Worm (Caenorhabditis elegans): ENCODE data around the gene nhr-249.

nhr-249 gene

DNA sequence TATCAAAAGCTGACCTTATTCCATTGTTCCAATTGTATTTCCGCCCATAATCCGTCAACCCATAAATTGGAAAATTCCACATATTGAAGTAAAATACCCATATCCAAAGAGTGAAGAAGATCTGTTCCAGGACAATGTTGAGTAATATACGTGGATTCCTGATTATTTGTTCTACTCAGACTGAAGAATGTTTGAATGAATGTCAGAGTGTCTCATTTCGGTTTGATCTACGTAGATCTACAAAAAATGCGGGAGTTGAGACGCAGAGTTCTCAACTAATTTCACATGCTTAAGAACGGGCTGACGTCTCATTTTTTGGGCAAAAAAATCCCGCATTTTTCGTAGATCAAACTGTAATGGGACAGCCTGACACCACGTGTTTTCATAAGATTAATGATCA lies at the start of gene nhr-249:
Gene nhr-249 (minus strand): TSS at position 101 of the 400 bp plus-strand sequence.
- TF ChIP-seq C06A6.2 (GFP tag; conservative IDR thresholded peaks at IDR 0.05) = no peak
- TF ChIP-seq efl-1 (GFP tag; optimal IDR thresholded peaks at IDR 0.05) = peak; percentile 22
- no peak for TF ChIP-seq ceh-79 (tag; optimal IDR thresholded peaks at IDR 0.05)

DNA sequence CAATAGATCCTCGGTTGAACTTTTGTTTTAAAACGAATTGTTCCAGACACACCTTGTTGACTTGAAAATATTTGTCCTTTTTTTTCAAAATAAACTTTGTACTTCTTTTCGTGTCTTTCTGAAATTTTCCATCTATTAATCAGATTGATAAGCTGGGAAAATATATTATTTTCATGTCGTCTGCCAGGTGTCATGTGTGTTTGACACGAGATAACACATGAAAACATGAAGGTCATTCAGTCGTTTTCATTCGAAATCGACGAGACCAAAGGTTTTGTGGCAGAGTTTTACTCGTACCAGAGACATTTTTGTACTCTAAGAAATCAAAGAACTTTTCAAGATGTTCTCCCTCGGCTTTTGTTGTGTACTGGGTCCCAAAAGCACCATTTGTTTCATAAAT lies 48.3 kb upstream of the nhr-249 start:
- no peak for TF ChIP-seq ztf-6 (GFP tag; IDR thresholded peaks at IDR 0.05)
- no peak for TF ChIP-seq chd-7 (tag; optimal IDR thresholded peaks at IDR 0.05)
- TF ChIP-seq nhr-80 (tag; optimal IDR thresholded peaks at IDR 0.05) = peak; percentile 78
- TF ChIP-seq ZK185.1 (tag; optimal IDR thresholded peaks at IDR 0.05; ENCODE audit: poor library complexity, severe bottlenecking) = no peak
- TF ChIP-seq aptf-3 (GFP tag; IDR thresholded peaks at IDR 0.05) = no peak
- no peak for TF ChIP-seq snpc-4 (GFP tag; optimal IDR thresholded peaks at IDR 0.05)
- peak in 1 of 4 experiments; percentile 4 for TF ChIP-seq snpc-4 (tag; optimal IDR thresholded peaks at IDR 0.05)
- no peak for TF ChIP-seq ceh-58 (GFP tag; IDR thresholded peaks at IDR 0.05)
- TF ChIP-seq snpc-1.3 (tag; optimal IDR thresholded peaks at IDR 0.05; ENCODE audit: insufficient read depth) = no peak
- TF ChIP-seq F52B5.7 (tag; optimal IDR thresholded peaks at IDR 0.05) = no peak
- no peak for TF ChIP-seq ztf-22 (GFP tag; optimal IDR thresholded peaks at IDR 0.05)
- TF ChIP-seq egrh-3 (GFP tag; IDR thresholded peaks at IDR 0.05) = no peak
- TF ChIP-seq mel-28 (tag; optimal IDR thresholded peaks at IDR 0.05; ENCODE audit: borderline replicate concordance) = no peak
- TF ChIP-seq lir-1 (GFP tag; conservative IDR thresholded peaks at IDR 0.05) = no peak
- TF ChIP-seq unc-130 (GFP tag; optimal IDR thresholded peaks at IDR 0.05) = no peak
- peak; percentile 9 for TF ChIP-seq atf-7 (tag; optimal IDR thresholded peaks at IDR 0.05)
- TF ChIP-seq tbp1 (GFP tag; optimal IDR thresholded peaks at IDR 0.05) = peak; percentile 5
- 0 out of 2 replicates have a peak, but pooled peaks have one; percentile 15 for TF ChIP-seq cebp-1 (GFP tag; IDR thresholded peaks at IDR 0.05)
- peak; percentile 50 for TF ChIP-seq cebp-1 (tag; optimal IDR thresholded peaks at IDR 0.05)
- TF ChIP-seq pbrm-1 (GFP tag; IDR thresholded peaks at IDR 0.05) = no peak
- TF ChIP-seq B0336.3 (GFP tag; IDR thresholded peaks at IDR 0.05) = no peak
- peak; percentile 42 for TF ChIP-seq pha-4 (tag; optimal IDR thresholded peaks at IDR 0.05)
- peak; percentile 19 for TF ChIP-seq ztf-26 (tag; optimal IDR thresholded peaks at IDR 0.05)
- TF ChIP-seq F57C9.4 (tag; optimal IDR thresholded peaks at IDR 0.05) = no peak
- TF ChIP-seq B0019.2 (GFP tag; conservative IDR thresholded peaks at IDR 0.05) = no peak
- no peak for TF ChIP-seq egl-44 (GFP tag; IDR thresholded peaks at IDR 0.05)
- no peak for TF ChIP-seq attf-3 (GFP tag; conservative IDR thresholded peaks at IDR 0.05)
- no peak for TF ChIP-seq efl-1 (GFP tag; optimal IDR thresholded peaks at IDR 0.05)
- TF ChIP-seq attf-5 (GFP tag; optimal IDR thresholded peaks at IDR 0.05) = peak; percentile 38

DNA sequence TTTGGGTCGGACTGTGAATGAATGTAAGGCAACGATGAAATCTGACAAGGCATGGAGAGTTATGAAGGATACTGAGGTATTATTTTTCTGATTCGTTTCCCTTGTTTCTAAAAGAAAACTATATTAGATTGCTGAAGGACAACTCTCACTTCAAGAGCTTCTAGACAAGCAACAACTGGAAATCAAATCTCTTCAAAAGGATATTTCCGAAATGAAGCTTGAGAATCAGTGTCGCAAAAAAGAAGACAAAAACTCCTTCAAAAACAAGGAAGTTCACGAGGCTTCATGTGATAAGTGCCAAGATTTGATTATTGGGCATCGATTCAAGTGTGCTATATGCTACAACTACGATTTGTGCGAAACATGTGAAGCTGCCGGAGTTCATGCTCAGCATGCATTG lies 46.3 kb upstream of the nhr-249 start:
- TF ChIP-seq atf-7 (tag; optimal IDR thresholded peaks at IDR 0.05) (no peak), ceh-27 (GFP tag; optimal IDR thresholded peaks at IDR 0.05) (peak; percentile 9), F49E8.2 (tag; optimal IDR thresholded peaks at IDR 0.05; ENCODE audit: insufficient read depth) (no peak)

DNA sequence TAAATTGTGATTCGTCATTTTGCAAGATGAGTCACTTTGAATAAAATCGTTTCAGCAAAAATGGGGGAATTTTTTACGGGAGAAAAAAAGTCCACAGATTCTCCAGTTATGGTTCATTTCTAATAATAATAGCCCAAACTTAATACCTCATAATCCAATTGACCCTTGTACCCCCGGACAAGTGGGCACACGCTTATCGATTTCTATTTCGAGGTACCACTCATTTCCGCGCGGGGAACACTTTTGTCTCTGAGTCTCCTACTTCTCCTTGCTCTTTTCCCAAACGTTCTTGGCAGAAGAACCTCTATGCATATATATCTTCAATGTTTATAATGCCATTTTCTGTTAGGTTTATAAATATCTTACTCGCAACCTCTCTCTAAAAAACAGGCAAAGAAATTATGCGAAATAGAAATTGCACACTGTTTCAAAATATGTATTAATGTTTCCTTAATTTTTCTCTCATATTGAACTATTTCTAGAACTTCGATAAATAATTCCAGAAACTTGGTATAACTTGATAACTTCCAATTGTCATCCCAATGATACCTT lies 44.9 kb upstream of the nhr-249 start, which contains the start of gene gldi-4:
Gene gldi-4 (plus strand): TSS at position 502 of the 552 bp plus-strand sequence.
- TF ChIP-seq attf-5 (GFP tag; optimal IDR thresholded peaks at IDR 0.05) (no peak), F22D6.2 (tag; optimal IDR thresholded peaks at IDR 0.05) (no peak), F10E7.11 (tag; optimal IDR thresholded peaks at IDR 0.05) (no peak), die-1 (tag; optimal IDR thresholded peaks at IDR 0.05) (no peak), lin-35 (GFP tag; optimal IDR thresholded peaks at IDR 0.05) (no peak), ztf-18 (tag; optimal IDR thresholded peaks at IDR 0.05) (no peak), unc-62 (GFP tag; optimal IDR thresholded peaks at IDR 0.05) (no peak), aptf-2 (GFP tag; conservative IDR thresholded peaks at IDR 0.05) (no peak), nhr-90 (tag; optimal IDR thresholded peaks at IDR 0.05) (no peak), let-526 (GFP tag; IDR thresholded peaks at IDR 0.05) (no peak)

Measured in whole organism, young adult.